Worm (Caenorhabditis elegans): ENCODE results near the gene C50C3.19.

The C50C3.19 gene

ce11 chrIII:8163788-8164423 lies 26.7 kb upstream of the C50C3.19 start, which contains the start of gene prp-8 (continued):
- TF ChIP-seq dpl-1 (GFP tag; optimal IDR thresholded peaks at IDR 0.05): peak; percentile 79
- no peak for TF ChIP-seq chd-7 (tag; optimal IDR thresholded peaks at IDR 0.05)
- 0 out of 2 replicates have a peak, but pooled peaks have one; percentile 46 for TF ChIP-seq Y53G8AR.9 (GFP tag; conservative IDR thresholded peaks at IDR 0.05)
- TF ChIP-seq mxl-1 (tag; optimal IDR thresholded peaks at IDR 0.05): no peak
- TF ChIP-seq nhr-27 (tag; optimal IDR thresholded peaks at IDR 0.05): no peak
- TF ChIP-seq K12H6.12 (tag; optimal IDR thresholded peaks at IDR 0.05): peak; percentile 72
- TF ChIP-seq pha-4 (tag; optimal IDR thresholded peaks at IDR 0.05): peak; percentile 85
- TF ChIP-seq nhr-80 (tag; optimal IDR thresholded peaks at IDR 0.05): peak; percentile 50
- TF ChIP-seq ztf-28 (GFP tag; IDR thresholded peaks at IDR 0.05): no peak
- TF ChIP-seq Y67H2A.10 (GFP tag; conservative IDR thresholded peaks at IDR 0.05): peak; percentile 75; the same call in 1 of the 2 replicates
- no peak for TF ChIP-seq F39B2.1 (GFP tag; IDR thresholded peaks at IDR 0.05)
- TF ChIP-seq gei-17 (GFP tag; optimal IDR thresholded peaks at IDR 0.05): no peak
- peak; percentile 34; the same call in 1 of the 2 replicates for TF ChIP-seq B0336.3 (GFP tag; IDR thresholded peaks at IDR 0.05)
- peak; percentile 56 for TF ChIP-seq ceh-91 (GFP tag; IDR thresholded peaks at IDR 0.05)
- peak; percentile 17; the same call in 1 of the 2 replicates for TF ChIP-seq ceh-100 (GFP tag; IDR thresholded peaks at IDR 0.05)
- TF ChIP-seq T26A5.8 (tag; optimal IDR thresholded peaks at IDR 0.05): no peak
- no peak for TF ChIP-seq cebp-2 (GFP tag; IDR thresholded peaks at IDR 0.05)
- TF ChIP-seq aptf-2 (GFP tag; conservative IDR thresholded peaks at IDR 0.05): no peak
- TF ChIP-seq B0019.2 (GFP tag; conservative IDR thresholded peaks at IDR 0.05): 0 out of 2 replicates have a peak, but pooled peaks have one; percentile 9
- peak; percentile 80 for TF ChIP-seq madf-10 (tag; optimal IDR thresholded peaks at IDR 0.05)
- no peak for TF ChIP-seq lag-1 (GFP tag; IDR thresholded peaks at IDR 0.05)
- TF ChIP-seq bed-1 (GFP tag; IDR thresholded peaks at IDR 0.05): no peak
- TF ChIP-seq let-526 (GFP tag; IDR thresholded peaks at IDR 0.05): no peak
- no peak for TF ChIP-seq madf-3 (GFP tag; IDR thresholded peaks at IDR 0.05)
- peak; percentile 91 for TF ChIP-seq ceh-27 (GFP tag; optimal IDR thresholded peaks at IDR 0.05)
- TF ChIP-seq F10E7.11 (tag; optimal IDR thresholded peaks at IDR 0.05): no peak
- TF ChIP-seq nfya-1 (tag; optimal IDR thresholded peaks at IDR 0.05; ENCODE audit: borderline replicate concordance, insufficient read depth): no peak
- TF ChIP-seq ceh-40 (GFP tag; IDR thresholded peaks at IDR 0.05): 0 out of 2 replicates have a peak, but pooled peaks have one; percentile 5
- no peak for TF ChIP-seq nfya-2 (GFP tag; IDR thresholded peaks at IDR 0.05)
- peak; percentile 30 for TF ChIP-seq madf-8 (GFP tag; conservative IDR thresholded peaks at IDR 0.05)
- TF ChIP-seq sptf-2 (GFP tag; optimal IDR thresholded peaks at IDR 0.05): no peak
- no peak for TF ChIP-seq unc-130 (GFP tag; optimal IDR thresholded peaks at IDR 0.05)
- TF ChIP-seq snpc-3.4 (tag; optimal IDR thresholded peaks at IDR 0.05): peak; percentile 18
- no peak for TF ChIP-seq atf-7 (tag; optimal IDR thresholded peaks at IDR 0.05)
- no peak for TF ChIP-seq somi-1 (GFP tag; optimal IDR thresholded peaks at IDR 0.05)
- no peak; the same call in 1 of the 2 replicates for TF ChIP-seq zfh-2 (GFP tag; conservative IDR thresholded peaks at IDR 0.05)
- TF ChIP-seq snpc-4 (GFP tag; optimal IDR thresholded peaks at IDR 0.05): peak; percentile 19
- TF ChIP-seq snpc-4 (tag; optimal IDR thresholded peaks at IDR 0.05): peak in 3 of 4 experiments; percentile 37 to 59 (median 45)
- TF ChIP-seq lir-1 (GFP tag; conservative IDR thresholded peaks at IDR 0.05): peak; percentile 67; the same call in 1 of the 2 replicates
- TF ChIP-seq fkh-3 (tag; optimal IDR thresholded peaks at IDR 0.05): no peak
- no peak for TF ChIP-seq ets-4 (GFP tag; optimal IDR thresholded peaks at IDR 0.05)
- peak; percentile 20 to 30 for TF ChIP-seq let-607 (tag; optimal IDR thresholded peaks at IDR 0.05)
- no peak for TF ChIP-seq ztf-6 (GFP tag; IDR thresholded peaks at IDR 0.05)
- TF ChIP-seq repo-1 (tag; optimal IDR thresholded peaks at IDR 0.05): no peak
- no peak for TF ChIP-seq egl-44 (GFP tag; IDR thresholded peaks at IDR 0.05)
- peak; percentile 80 for TF ChIP-seq F23B12.7 (tag; optimal IDR thresholded peaks at IDR 0.05; ENCODE audit: insufficient read depth)
- no peak for TF ChIP-seq ztf-22 (GFP tag; optimal IDR thresholded peaks at IDR 0.05)
- no peak for TF ChIP-seq bed-2 (GFP tag; IDR thresholded peaks at IDR 0.05)

Measured in whole organism, young adult.